Worm (Caenorhabditis elegans): ENCODE results near the gene Y54G2A.26.

Gene Y54G2A.26

ce11 chrIV:2959798-2960197 lies 35.5 kb downstream of the Y54G2A.26 start, which contains the start of gene ser-6:
Gene ser-6, plus strand, starts transcription at chrIV:2960098.
- TF ChIP-seq T22C8.4 (GFP tag; IDR thresholded peaks at IDR 0.05): no peak
- no peak for TF ChIP-seq med-1 (GFP tag; optimal IDR thresholded peaks at IDR 0.05; ENCODE audit: insufficient read depth)
- TF ChIP-seq ref-1 (GFP tag; conservative IDR thresholded peaks at IDR 0.05): no peak
- TF ChIP-seq ztf-29 (GFP tag; IDR thresholded peaks at IDR 0.05): no peak
- TF ChIP-seq tab-1 (GFP tag; IDR thresholded peaks at IDR 0.05): no peak
- no peak for TF ChIP-seq klf-2 (GFP tag; conservative IDR thresholded peaks at IDR 0.05)
- TF ChIP-seq flt-1 (GFP tag; IDR thresholded peaks at IDR 0.05): no peak
- no peak for TF ChIP-seq cog-1 (tag; optimal IDR thresholded peaks at IDR 0.05)

All from whole organism, midembryonic.